Worm (Caenorhabditis elegans) whole organism, L4/young adult: ENCODE results near the gene syg-1.
A peak's percentile ranks its signal among the peaks of the same experiment; 100 is the strongest.

Experiments used
- W03F9.2 ChIP-seq: fragments of 150-350 bp; optimal IDR thresholded peaks from 2 replicates; lab custom pipeline; 2014; ENCODE audit warnings: missing biosample characterization, missing genetic modification characterization
- him-1 ChIP-seq: sonication (generic microtip); optimal IDR thresholded peaks from 2 replicates; lab custom pipeline; 2016; ENCODE audit warnings: missing genotype, missing genetic modification reagents, missing genetic modification characterization, missing compliant biosample characterization

DNA sequence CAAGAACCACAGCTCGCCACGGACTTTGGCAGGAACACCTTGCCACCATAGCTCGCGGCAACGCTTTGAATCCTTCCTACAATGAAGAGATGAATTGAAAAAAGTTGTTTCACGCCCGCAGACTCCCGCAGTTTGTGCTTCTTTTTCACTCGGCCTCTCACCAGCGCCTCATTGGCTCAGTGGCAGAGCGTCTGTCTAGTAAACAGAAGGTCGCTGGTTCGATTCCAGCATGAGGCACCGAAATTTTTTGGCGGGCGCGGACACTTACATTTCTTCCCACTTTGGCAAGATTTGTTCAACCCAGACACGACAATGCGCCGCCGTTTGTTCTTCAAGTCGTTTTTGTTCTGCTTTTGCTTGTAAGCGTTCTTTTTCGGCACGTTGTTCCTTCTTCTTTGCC is 12.8 kb upstream of the syg-1 start:
- TF ChIP-seq him-1 (tag; lab: Kevin White, UChicago) (peak; percentile 45), W03F9.2 (no peak)
